ENCODE assay signal across 6 worm cellular contexts in genomic region chrV:15012542-15013301, ce11.
TF ChIP-seq lines count a peak whose summit lies in the region.

No protein-coding gene starts in this region.

TF ChIP-seq in whole organism, L1 larva, 84 proteins besides CTCF, POLR2A, EP300 and RAD21:
- peak; percentile 24 for TF ChIP-seq dsc-1 (tag; optimal IDR thresholded peaks at IDR 0.05; lab: Kevin White, UChicago)
- peak; percentile 67 for TF ChIP-seq nhr-85 (tag; lab: Kevin White, UChicago)
- no peak for TF ChIP-seq C16A3.4 (tag; optimal IDR thresholded peaks at IDR 0.05; lab: Kevin White, UChicago)
- peak; percentile 70 for TF ChIP-seq rnt-1 (tag; optimal IDR thresholded peaks at IDR 0.05; lab: Kevin White, UChicago)
- no peak for TF ChIP-seq nhr-77 (tag; optimal IDR thresholded peaks at IDR 0.05; lab: Kevin White, UChicago)
- no peak for TF ChIP-seq mab-9 (GFP tag; IDR thresholded peaks at IDR 0.05; lab: Robert Waterston, UW)
- no peak for TF ChIP-seq aha-1 (tag; optimal IDR thresholded peaks at IDR 0.05; lab: Kevin White, UChicago)
- TF ChIP-seq nhr-71 (tag; optimal IDR thresholded peaks at IDR 0.05; lab: Kevin White, UChicago) = peak; percentile 36
- TF ChIP-seq lin-14 (GFP tag; optimal IDR thresholded peaks at IDR 0.05; lab: Kevin White, UChicago) = peak; percentile 20
- peak; percentile 29 for TF ChIP-seq snu-23 (GFP tag; optimal IDR thresholded peaks at IDR 0.05; lab: Kevin White, UChicago)
- TF ChIP-seq efl-1 (optimal IDR thresholded peaks at IDR 0.05; lab: Kevin White, UChicago) = peak in 1 of 2 experiments; percentile 15
- peak in 1 of 2 experiments; percentile 84 for TF ChIP-seq efl-1 (GFP tag; optimal IDR thresholded peaks at IDR 0.05 in 1 of 2; lab: Kevin White, UChicago)
- TF ChIP-seq ceh-82 (tag; optimal IDR thresholded peaks at IDR 0.05; lab: Kevin White, UChicago) = no peak
- peak in 1 of 2 experiments; percentile 18 for TF ChIP-seq lin-35 (GFP tag; optimal IDR thresholded peaks at IDR 0.05; lab: Kevin White, UChicago)
- peak; percentile 12 for TF ChIP-seq nhr-47 (tag; optimal IDR thresholded peaks at IDR 0.05; lab: Kevin White, UChicago)
TF ChIP-seq in whole organism, L1 larva: peak in this region for 9.

TF ChIP-seq in whole organism, L2 larva, 48 proteins besides CTCF, POLR2A, EP300 and RAD21:
- TF ChIP-seq nhr-129 (tag; optimal IDR thresholded peaks at IDR 0.05; lab: Kevin White, UChicago) (peak; percentile 50), nhr-25 (tag; optimal IDR thresholded peaks at IDR 0.05; lab: Kevin White, UChicago) (peak; percentile 18), zag-1 (tag; optimal IDR thresholded peaks at IDR 0.05; lab: Kevin White, UChicago) (no peak), blmp-1 (tag; optimal IDR thresholded peaks at IDR 0.05; lab: Kevin White, UChicago; ENCODE audit: insufficient read depth) (peak; percentile 6), F13H6.1 (tag; optimal IDR thresholded peaks at IDR 0.05; lab: Kevin White, UChicago) (peak; percentile 24), lin-11 (tag; optimal IDR thresholded peaks at IDR 0.05; lab: Kevin White, UChicago) (peak; percentile 7), fos-1 (tag; optimal IDR thresholded peaks at IDR 0.05; lab: Kevin White, UChicago) (no peak), unc-55 (GFP tag; optimal IDR thresholded peaks at IDR 0.05; lab: Kevin White, UChicago) (peak; percentile 8), sma-9 (GFP tag; optimal IDR thresholded peaks at IDR 0.05; lab: Kevin White, UChicago) (peak; percentile 27), sma-9 (tag; optimal IDR thresholded peaks at IDR 0.05; lab: Kevin White, UChicago) (no peak), ama-1 (optimal IDR thresholded peaks at IDR 0.05; lab: Kevin White, UChicago) (peak; percentile 8), nhr-77 (tag; optimal IDR thresholded peaks at IDR 0.05; lab: Kevin White, UChicago) (no peak)

TF ChIP-seq in whole organism, L3 larva, 47 proteins besides CTCF, POLR2A, EP300 and RAD21:
- TF ChIP-seq pqm-1 (tag; optimal IDR thresholded peaks at IDR 0.05; lab: Kevin White, UChicago) = no peak
- TF ChIP-seq elt-2 (tag; optimal IDR thresholded peaks at IDR 0.05; lab: Kevin White, UChicago) = peak; percentile 30
- peak; percentile 22 for TF ChIP-seq ama-1 (optimal IDR thresholded peaks at IDR 0.05; lab: Kevin White, UChicago)
- peak; percentile 49 for TF ChIP-seq elt-1 (tag; optimal IDR thresholded peaks at IDR 0.05; lab: Kevin White, UChicago)
- TF ChIP-seq nfya-1 (tag; optimal IDR thresholded peaks at IDR 0.05; lab: Kevin White, UChicago; ENCODE audit: insufficient read depth) = peak; percentile 10

TF ChIP-seq in whole organism, L4 larva, 104 proteins besides CTCF, POLR2A, EP300 and RAD21 (continues in another document):
- TF ChIP-seq spr-3 (GFP tag; optimal IDR thresholded peaks at IDR 0.05; lab: Kevin White, UChicago) (no peak), hlh-11 (tag; optimal IDR thresholded peaks at IDR 0.05; lab: Kevin White, UChicago) (peak; percentile 16), arid-1 (GFP tag; conservative IDR thresholded peaks at IDR 0.05; lab: Robert Waterston, UW) (no peak), F10B5.3 (tag; optimal IDR thresholded peaks at IDR 0.05; lab: Kevin White, UChicago) (no peak), nhr-6 (tag; optimal IDR thresholded peaks at IDR 0.05; lab: Kevin White, UChicago) (no peak), dmd-6 (GFP tag; IDR thresholded peaks at IDR 0.05; lab: Robert Waterston, UW) (no peak; the same call in 1 of the 2 replicates), pha-4 (GFP tag; IDR thresholded peaks at IDR 0.05; lab: Robert Waterston, UW) (0 out of 2 replicates have a peak, but pooled peaks have one; percentile 33), pha-4 (tag; optimal IDR thresholded peaks at IDR 0.05; lab: Kevin White, UChicago) (no peak), lin-38 (GFP tag; IDR thresholded peaks at IDR 0.05; lab: Robert Waterston, UW) (peak; percentile 66), spr-1 (tag; optimal IDR thresholded peaks at IDR 0.05; lab: Kevin White, UChicago) (peak; percentile 21), Y75B8A.6 (GFP tag; IDR thresholded peaks at IDR 0.05; lab: Robert Waterston, UW) (no peak), snpc-1.2 (GFP tag; IDR thresholded peaks at IDR 0.05; lab: Robert Waterston, UW) (0 out of 2 replicates have a peak, but pooled peaks have one; percentile 43), ceh-28 (tag; optimal IDR thresholded peaks at IDR 0.05; lab: Kevin White, UChicago) (no peak), saeg-2 (GFP tag; IDR thresholded peaks at IDR 0.05; lab: Robert Waterston, UW) (no peak), nhr-48 (tag; optimal IDR thresholded peaks at IDR 0.05; lab: Kevin White, UChicago) (peak; percentile 40), skn-1 (tag; optimal IDR thresholded peaks at IDR 0.05; lab: Kevin White, UChicago) (no peak), lir-3 (tag; optimal IDR thresholded peaks at IDR 0.05; lab: Kevin White, UChicago) (no peak), ceh-32 (tag; optimal IDR thresholded peaks at IDR 0.05; lab: Kevin White, UChicago; ENCODE audit: poor library complexity) (no peak), gei-8 (GFP tag; optimal IDR thresholded peaks at IDR 0.05; lab: Kevin White, UChicago) (peak; percentile 46), lin-15B (tag; optimal IDR thresholded peaks at IDR 0.05; lab: Kevin White, UChicago) (no peak), lin-1 (GFP tag; IDR thresholded peaks at IDR 0.05; lab: Robert Waterston, UW) (no peak)

TF ChIP-seq in whole organism, mixed stage, embryonic, 35 proteins besides CTCF, POLR2A, EP300 and RAD21:
- TF ChIP-seq sem-2 (GFP tag; optimal IDR thresholded peaks at IDR 0.05; lab: Kevin White, UChicago) (peak; percentile 10), ceh-83 (GFP tag; optimal IDR thresholded peaks at IDR 0.05; lab: Kevin White, UChicago) (no peak)

TF ChIP-seq in whole organism, young adult, 124 proteins besides CTCF, POLR2A, EP300 and RAD21 (continues in another document):
- TF ChIP-seq athp-1 (tag; optimal IDR thresholded peaks at IDR 0.05; lab: Kevin White, UChicago) = no peak
- TF ChIP-seq B0261.1 (tag; optimal IDR thresholded peaks at IDR 0.05; lab: Kevin White, UChicago) = peak; percentile 76
- 0 out of 2 replicates have a peak, but pooled peaks have one; percentile 38 for TF ChIP-seq B0336.3 (GFP tag; IDR thresholded peaks at IDR 0.05; lab: Robert Waterston, UW)
- no peak for TF ChIP-seq Y56A3A.18 (GFP tag; IDR thresholded peaks at IDR 0.05; lab: Robert Waterston, UW)
- TF ChIP-seq cebp-1 (GFP tag; IDR thresholded peaks at IDR 0.05; lab: Robert Waterston, UW) = no peak
- peak; percentile 13 for TF ChIP-seq cebp-1 (tag; optimal IDR thresholded peaks at IDR 0.05; lab: Kevin White, UChicago)
- TF ChIP-seq nhr-90 (tag; optimal IDR thresholded peaks at IDR 0.05; lab: Kevin White, UChicago) = no peak
- TF ChIP-seq B0019.2 (GFP tag; conservative IDR thresholded peaks at IDR 0.05; lab: Robert Waterston, UW) = 0 out of 2 replicates have a peak, but pooled peaks have one; percentile 6
- no peak for TF ChIP-seq let-607 (tag; optimal IDR thresholded peaks at IDR 0.05; lab: Kevin White, UChicago)
- no peak for TF ChIP-seq attf-6 (GFP tag; IDR thresholded peaks at IDR 0.05; lab: Robert Waterston, UW)
- TF ChIP-seq lir-1 (GFP tag; conservative IDR thresholded peaks at IDR 0.05; lab: Robert Waterston, UW) = no peak
- TF ChIP-seq nhr-27 (tag; optimal IDR thresholded peaks at IDR 0.05; lab: Kevin White, UChicago) = no peak
- 0 out of 2 replicates have a peak, but pooled peaks have one; percentile 34 for TF ChIP-seq madf-6 (GFP tag; IDR thresholded peaks at IDR 0.05; lab: Robert Waterston, UW)
- TF ChIP-seq nfyb-1 (GFP tag; IDR thresholded peaks at IDR 0.05; lab: Robert Waterston, UW) = 0 out of 2 replicates have a peak, but pooled peaks have one; percentile 62
- 0 out of 2 replicates have a peak, but pooled peaks have one; percentile 34 for TF ChIP-seq mcd-1 (GFP tag; IDR thresholded peaks at IDR 0.05; lab: Robert Waterston, UW)
- TF ChIP-seq lin-26 (GFP tag; IDR thresholded peaks at IDR 0.05; lab: Robert Waterston, UW) = peak; percentile 61; the same call in 1 of the 2 replicates
- no peak for TF ChIP-seq ceh-40 (GFP tag; IDR thresholded peaks at IDR 0.05; lab: Robert Waterston, UW)
- TF ChIP-seq him-1 (tag; optimal IDR thresholded peaks at IDR 0.05; lab: Kevin White, UChicago) = peak; percentile 65
- TF ChIP-seq madf-8 (GFP tag; conservative IDR thresholded peaks at IDR 0.05; lab: Robert Waterston, UW) = no peak
- TF ChIP-seq tbx-9 (tag; optimal IDR thresholded peaks at IDR 0.05; lab: Kevin White, UChicago; ENCODE audit: borderline replicate concordance) = no peak
- TF ChIP-seq fkh-3 (tag; optimal IDR thresholded peaks at IDR 0.05; lab: Kevin White, UChicago) = no peak
- peak; percentile 45; the same call in 1 of the 2 replicates for TF ChIP-seq pbrm-1 (GFP tag; IDR thresholded peaks at IDR 0.05; lab: Robert Waterston, UW)
- no peak for TF ChIP-seq F22D6.2 (tag; optimal IDR thresholded peaks at IDR 0.05; lab: Kevin White, UChicago)
- TF ChIP-seq F33H1.4 (GFP tag; IDR thresholded peaks at IDR 0.05; lab: Robert Waterston, UW) = no peak
- TF ChIP-seq ekl-4 (GFP tag; IDR thresholded peaks at IDR 0.05; lab: Robert Waterston, UW) = no peak
- peak; percentile 53 for TF ChIP-seq rpc-1 (optimal IDR thresholded peaks at IDR 0.05; lab: Kevin White, UChicago)
- TF ChIP-seq rpc-1 (tag; optimal IDR thresholded peaks at IDR 0.05; lab: Kevin White, UChicago) = peak; percentile 70
- TF ChIP-seq die-1 (tag; optimal IDR thresholded peaks at IDR 0.05; lab: Kevin White, UChicago) = no peak
- peak; percentile 17 for TF ChIP-seq lsl-1 (GFP tag; optimal IDR thresholded peaks at IDR 0.05; lab: Kevin White, UChicago)
- 0 out of 2 replicates have a peak, but pooled peaks have one; percentile 29 for TF ChIP-seq dox-1 (GFP tag; IDR thresholded peaks at IDR 0.05; lab: Robert Waterston, UW)
- TF ChIP-seq tbp1 (GFP tag; optimal IDR thresholded peaks at IDR 0.05; lab: Kevin White, UChicago) = peak; percentile 88
- no peak for TF ChIP-seq atf-7 (tag; optimal IDR thresholded peaks at IDR 0.05; lab: Kevin White, UChicago)
- peak; percentile 45 for TF ChIP-seq ceh-100 (GFP tag; IDR thresholded peaks at IDR 0.05; lab: Robert Waterston, UW)
- no peak for TF ChIP-seq ztf-18 (tag; optimal IDR thresholded peaks at IDR 0.05; lab: Kevin White, UChicago)
- no peak for TF ChIP-seq snpc-4 (GFP tag; optimal IDR thresholded peaks at IDR 0.05; lab: Kevin White, UChicago)
- TF ChIP-seq snpc-4 (tag; optimal IDR thresholded peaks at IDR 0.05; lab: Kevin White, UChicago) = peak in 1 of 4 experiments; percentile 59
- TF ChIP-seq T26A5.8 (tag; optimal IDR thresholded peaks at IDR 0.05; lab: Kevin White, UChicago) = no peak
- TF ChIP-seq mxl-1 (tag; optimal IDR thresholded peaks at IDR 0.05; lab: Kevin White, UChicago) = no peak
- no peak for TF ChIP-seq efl-1 (GFP tag; optimal IDR thresholded peaks at IDR 0.05; lab: Kevin White, UChicago)
- TF ChIP-seq hmg-1.2 (GFP tag; IDR thresholded peaks at IDR 0.05; lab: Robert Waterston, UW) = peak; percentile 46
- TF ChIP-seq Y79H2A.3 (GFP tag; conservative IDR thresholded peaks at IDR 0.05; lab: Robert Waterston, UW) = 0 out of 2 replicates have a peak, but pooled peaks have one; percentile 31
